Worm (Caenorhabditis elegans) whole organism, L3 larva: ENCODE measurements around the gene clc-2.

Source experiments
- nhr-77 ChIP-seq: fragments of 150-350 bp; optimal IDR thresholded peaks from 2 replicates; lab custom pipeline; 2014; ENCODE audit warnings: missing biosample characterization, missing genetic modification characterization
- skn-1 ChIP-seq: fragments of 150-350 bp; optimal IDR thresholded peaks from 2 replicates; lab custom pipeline; 2014; ENCODE audit warnings: missing biosample characterization, missing genetic modification characterization

DNA sequence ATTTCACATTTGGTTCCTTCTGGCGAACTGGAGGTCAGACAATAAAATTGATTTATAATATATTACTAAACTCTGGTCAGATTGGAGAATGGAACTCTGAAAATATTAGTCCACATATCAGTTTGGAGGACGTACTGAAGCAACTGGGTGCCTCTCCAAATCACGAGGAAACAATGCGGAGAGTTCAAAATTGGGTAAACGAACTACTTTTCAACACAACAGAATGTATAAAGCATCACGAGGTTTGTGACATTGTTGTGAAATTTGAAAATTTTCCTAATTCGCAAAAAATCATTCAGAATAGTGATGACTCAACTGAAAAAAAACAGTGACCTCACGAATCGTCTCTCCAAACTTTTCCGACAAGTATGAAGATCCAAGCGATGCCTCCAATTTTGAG is 38.1 kb upstream of the clc-2 start, which contains the start of gene gad-2:
- TF ChIP-seq nhr-77 (tag; lab: Kevin White, UChicago), result no peak
- TF ChIP-seq skn-1 (tag; lab: Kevin White, UChicago), result no peak
